Fruit fly (Drosophila melanogaster) whole organism, embryonic: ENCODE results near the gene CG32544.
A peak's percentile ranks its signal among the peaks of the same experiment; 100 is the strongest.

ENCODE experiments used
- B-H2 ChIP-seq: fragments of 200-800 bp; sonication (Bioruptor generic); optimal IDR thresholded peaks from 2 replicates; lab custom pipeline; 2018; ENCODE audit warnings: missing biosample characterization, mild to moderate bottlenecking, missing genetic modification characterization
- CG11560 ChIP-seq: fragments of 200-800 bp; sonication (Bioruptor generic); IDR thresholded peaks from 3 replicates; pipeline ENCODE4 v1.3.6; 2022; ENCODE audit warnings: missing biosample characterization, missing genetic modification characterization
- CG17186 ChIP-seq: fragments of 200-800 bp; sonication (Bioruptor generic); optimal IDR thresholded peaks from 3 replicates; lab custom pipeline; 2017; ENCODE audit warnings: missing biosample characterization, missing genetic modification reagents, missing genetic modification characterization
- CG17612 ChIP-seq: fragments of 200-800 bp; sonication (Bioruptor generic); IDR thresholded peaks from 2 replicates; pipeline ENCODE4 v1.3.6; 2022; ENCODE audit warnings: missing biosample characterization, missing genetic modification characterization
- CG17829 ChIP-seq: fragments of 200-800 bp; optimal IDR thresholded peaks from 2 replicates; lab custom pipeline; 2019; ENCODE audit warnings: missing biosample characterization, mild to moderate bottlenecking, missing genetic modification characterization, moderate library complexity
- CG17912 ChIP-seq: fragments of 200-800 bp; sonication (Bioruptor generic); optimal IDR thresholded peaks from 2 replicates; lab custom pipeline; 2018; ENCODE audit warnings: missing biosample characterization, mild to moderate bottlenecking, missing genetic modification characterization
- CG18011 ChIP-seq: fragments of 200-800 bp; sonication (Bioruptor generic); optimal IDR thresholded peaks from 2 replicates; lab custom pipeline; 2017; ENCODE audit warnings: missing biosample characterization, missing genetic modification characterization, mild to moderate bottlenecking, moderate library complexity, missing genotype
- CG18476 ChIP-seq: fragments of 200-800 bp; sonication (Bioruptor generic); optimal IDR thresholded peaks from 2 replicates; lab custom pipeline; 2016; ENCODE audit warnings: missing biosample characterization, mild to moderate bottlenecking, missing genetic modification characterization
- CG2129 ChIP-seq: fragments of 200-800 bp; sonication (Bioruptor generic); IDR thresholded peaks from 2 replicates; pipeline ENCODE4 v1.3.6; 2022; ENCODE audit warnings: missing biosample characterization, missing genetic modification characterization; ENCODE audit not compliant: partially characterized antibody
- CG30020 ChIP-seq: fragments of 200-800 bp; optimal IDR thresholded peaks from 2 replicates; lab custom pipeline; 2019; ENCODE audit warnings: missing biosample characterization, mild to moderate bottlenecking, missing genetic modification characterization, moderate library complexity
- CG31441 ChIP-seq: fragments of 200-800 bp; sonication (Bioruptor generic); IDR thresholded peaks from 2 replicates; pipeline ENCODE4 v1.3.6; 2022; ENCODE audit warnings: missing biosample characterization, missing genetic modification characterization
- CG32772 ChIP-seq: fragments of 200-800 bp; sonication (Bioruptor generic); IDR thresholded peaks from 2 replicates; pipeline ENCODE4 v1.3.6; 2022; ENCODE audit warnings: missing biosample characterization, missing genetic modification characterization
- CG4617 ChIP-seq: fragments of 200-800 bp; sonication (Bioruptor generic); optimal IDR thresholded peaks from 3 replicates; lab custom pipeline; 2016; ENCODE audit warnings: missing biosample characterization, missing genetic modification characterization, borderline replicate concordance
- CG6854 ChIP-seq: fragments of 200-800 bp; sonication (Bioruptor generic); optimal IDR thresholded peaks from 3 replicates; lab custom pipeline; 2017; ENCODE audit warnings: missing biosample characterization, mild to moderate bottlenecking, missing genetic modification characterization
- CG8478 ChIP-seq: fragments of >200 bp; optimal IDR thresholded peaks from 2 replicates; lab custom pipeline; 2018
- CG8924 ChIP-seq: fragments of 200-800 bp; optimal IDR thresholded peaks from 3 replicates; lab custom pipeline; 2019; ENCODE audit warnings: missing biosample characterization, mild to moderate bottlenecking, missing genetic modification characterization, moderate library complexity
- CoRest ChIP-seq: fragments of 200-800 bp; sonication (Bioruptor generic); optimal IDR thresholded peaks from 3 replicates; lab custom pipeline; 2018; ENCODE audit warnings: missing biosample characterization, mild to moderate bottlenecking, missing genetic modification characterization, moderate library complexity
- Drgx ChIP-seq: fragments of 200-800 bp; sonication (Bioruptor generic); IDR thresholded peaks from 2 replicates; pipeline ENCODE4 v1.3.6; 2022; ENCODE audit warnings: missing biosample characterization, missing genetic modification characterization
- Fer3 ChIP-seq: fragments of 200-800 bp; sonication (Bioruptor generic); optimal IDR thresholded peaks from 2 replicates; lab custom pipeline; 2018; ENCODE audit warnings: missing biosample characterization, mild to moderate bottlenecking, missing genetic modification characterization, moderate library complexity
- HLH4C ChIP-seq: fragments of 200-800 bp; sonication (Bioruptor generic); IDR thresholded peaks from 3 replicates; pipeline ENCODE4 v1.3.6; 2022; ENCODE audit warnings: missing biosample characterization, missing genetic modification characterization; ENCODE audit not compliant: partially characterized antibody
- Lpt ChIP-seq: fragments of >200 bp; optimal IDR thresholded peaks from 2 replicates; lab custom pipeline; 2018; ENCODE audit warnings: missing biosample characterization, missing genetic modification characterization
- Mrtf ChIP-seq: fragments of 200-800 bp; sonication (Bioruptor generic); IDR thresholded peaks from 3 replicates; pipeline ENCODE4 v1.3.6; 2022; ENCODE audit warnings: missing biosample characterization, missing genetic modification characterization
- Myb ChIP-seq: fragments of 200-800 bp; sonication (Bioruptor generic); optimal IDR thresholded peaks from 2 replicates; lab custom pipeline; 2016; ENCODE audit warnings: missing biosample characterization, missing genetic modification characterization
- Nf-YC ChIP-seq: fragments of 200-800 bp; optimal IDR thresholded peaks from 3 replicates; lab custom pipeline; 2019; ENCODE audit warnings: missing biosample characterization, mild to moderate bottlenecking, missing genetic modification characterization, moderate library complexity
- Scr ChIP-seq: fragments of 200-800 bp; sonication (Bioruptor generic); IDR thresholded peaks from 2 replicates; pipeline ENCODE4 v1.3.6; 2022; ENCODE audit warnings: missing biosample characterization, missing genetic modification characterization; ENCODE audit not compliant: partially characterized antibody
- Sox100B ChIP-seq: fragments of 200-800 bp; sonication (Bioruptor generic); optimal IDR thresholded peaks from 3 replicates; lab custom pipeline; 2018; ENCODE audit warnings: missing biosample characterization, mild to moderate bottlenecking, missing genetic modification characterization
- Xbp1 ChIP-seq: fragments of 200-800 bp; sonication (Bioruptor generic); optimal IDR thresholded peaks from 3 replicates; lab custom pipeline; 2016; ENCODE audit warnings: missing biosample characterization, mild to moderate bottlenecking, missing genetic modification characterization
- amos ChIP-seq: fragments of 200-800 bp; sonication (Bioruptor generic); IDR thresholded peaks from 2 replicates; pipeline ENCODE4 v1.3.6; 2022; ENCODE audit warnings: missing biosample characterization, missing genetic modification characterization; ENCODE audit not compliant: partially characterized antibody
- ash1 ChIP-seq: fragments of 200-800 bp; sonication (Bioruptor generic); optimal IDR thresholded peaks from 2 replicates; lab custom pipeline; 2018; ENCODE audit warnings: missing biosample characterization, mild to moderate bottlenecking, missing genetic modification characterization
- bcd ChIP-seq: fragments of 200-800 bp; sonication (Bioruptor generic); optimal IDR thresholded peaks from 2 replicates; lab custom pipeline; 2017; ENCODE audit warnings: missing biosample characterization, mild to moderate bottlenecking, missing genetic modification characterization
- dm ChIP-seq: fragments of 200-800 bp; sonication (Bioruptor generic); optimal IDR thresholded peaks from 3 replicates; lab custom pipeline; 2016; ENCODE audit warnings: missing biosample characterization, missing genetic modification characterization
- ewg ChIP-seq: fragments of 200-800 bp; sonication (Bioruptor generic); optimal IDR thresholded peaks from 3 replicates; lab custom pipeline; 2017; ENCODE audit warnings: mild to moderate bottlenecking, missing biosample characterization, missing genetic modification reagents, missing genetic modification characterization
- hb ChIP-seq: fragments of 200-800 bp; sonication (Bioruptor generic); IDR thresholded peaks from 3 replicates; pipeline ENCODE4 v1.3.6; 2022; ENCODE audit warnings: missing biosample characterization, missing genetic modification characterization; ENCODE audit not compliant: partially characterized antibody
- hkb ChIP-seq, 2 experiments: fragments of 200-800 bp in 1 of 2; fragments of >200 bp in 1 of 2; sonication (Bioruptor generic) in 1 of 2; IDR thresholded peaks in 1 of 2; optimal IDR thresholded peaks in 1 of 2; 2 replicates each; pipeline versions ENCODE4 v1.3.6 to Lab custom; 2017 to 2022; ENCODE audit warnings: missing biosample characterization in 1 of 2, missing genetic modification characterization in 1 of 2
- kni ChIP-seq: fragments of 200-800 bp; sonication (Bioruptor generic); optimal IDR thresholded peaks from 3 replicates; lab custom pipeline; 2017; ENCODE audit warnings: mild to moderate bottlenecking, missing biosample characterization, missing genetic modification reagents, missing genetic modification characterization
- knrl ChIP-seq: fragments of 200-800 bp; sonication (Bioruptor generic); IDR thresholded peaks from 3 replicates; pipeline ENCODE4 v1.3.6; 2022; ENCODE audit warnings: missing biosample characterization, missing genetic modification characterization; ENCODE audit not compliant: partially characterized antibody
- lbe ChIP-seq: fragments of 200-800 bp; sonication (Bioruptor generic); optimal IDR thresholded peaks from 2 replicates; lab custom pipeline; 2016; ENCODE audit warnings: missing biosample characterization, mild to moderate bottlenecking, missing genetic modification characterization
- lola ChIP-seq, 3 experiments: fragments of >200 bp in 2 of 3; fragments of 200-800 bp in 1 of 3; sonication (Bioruptor generic) in 1 of 3; optimal IDR thresholded peaks; 2 replicates each; lab custom pipeline; 2017 to 2019; ENCODE audit warnings: missing biosample characterization in 3 of 3, missing genetic modification characterization in 3 of 3, mild to moderate bottlenecking in 1 of 3, moderate library complexity in 1 of 3
- mld ChIP-seq: fragments of 200-800 bp; sonication (Bioruptor generic); IDR thresholded peaks from 3 replicates; pipeline ENCODE4 v1.3.6; 2022; ENCODE audit warnings: missing biosample characterization, missing genetic modification characterization; ENCODE audit not compliant: partially characterized antibody
- odd ChIP-seq: fragments of 200-800 bp; sonication (Bioruptor generic); optimal IDR thresholded peaks from 2 replicates; lab custom pipeline; 2017; ENCODE audit warnings: missing biosample characterization, mild to moderate bottlenecking, missing genetic modification characterization
- scrt ChIP-seq: fragments of 200-800 bp; sonication (Bioruptor generic); optimal IDR thresholded peaks from 2 replicates; lab custom pipeline; 2018; ENCODE audit warnings: missing biosample characterization, mild to moderate bottlenecking, missing genetic modification characterization, moderate library complexity
- sens ChIP-seq: fragments of 200-800 bp; sonication (Bioruptor generic); peaks from one replicate; lab custom pipeline; 2016; ENCODE audit warnings: missing biosample characterization, missing genetic modification characterization
- ssp ChIP-seq: fragments of 200-800 bp; sonication (Bioruptor generic); IDR thresholded peaks from 2 replicates; pipeline ENCODE4 v1.3.6; 2022; ENCODE audit warnings: missing biosample characterization, missing genetic modification characterization
- unc-4 ChIP-seq: fragments of 200-800 bp; sonication (Bioruptor generic); IDR thresholded peaks from 2 replicates; pipeline ENCODE4 v1.3.6; 2022; ENCODE audit warnings: missing biosample characterization, missing genetic modification characterization; ENCODE audit not compliant: partially characterized antibody
- unpg ChIP-seq: fragments of 200-800 bp; sonication (Bioruptor generic); optimal IDR thresholded peaks from 3 replicates; lab custom pipeline; 2018; ENCODE audit warnings: missing biosample characterization, mild to moderate bottlenecking, missing genetic modification characterization, moderate library complexity
- vvl ChIP-seq: fragments of 200-800 bp; sonication (Bioruptor generic); IDR thresholded peaks from 2 replicates; pipeline ENCODE4 v1.3.6; 2022; ENCODE audit warnings: missing biosample characterization, missing genetic modification characterization

Gene CG32544

DNA sequence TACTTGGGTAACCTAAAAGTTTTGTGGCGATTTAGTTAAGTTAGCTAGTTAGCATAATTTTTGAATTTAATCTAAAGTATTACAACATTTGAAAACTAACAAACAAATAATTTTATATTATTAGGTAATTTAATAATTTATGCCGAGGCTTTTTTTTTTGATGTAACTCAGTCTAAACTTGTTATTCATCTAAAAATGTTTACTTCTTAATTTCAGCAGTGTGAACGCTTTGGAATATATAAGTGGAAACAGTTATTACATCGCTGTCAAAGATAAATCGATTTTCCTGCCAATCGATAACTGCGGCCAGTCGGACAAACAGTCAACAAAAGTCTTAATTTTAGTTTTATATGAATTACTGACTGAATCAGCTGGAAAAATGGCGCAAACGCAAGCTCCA is 2.2 kb upstream of the CG32544 start, which contains the start of gene Usp39 (continued):
- TF ChIP-seq lbe: no peak

DNA sequence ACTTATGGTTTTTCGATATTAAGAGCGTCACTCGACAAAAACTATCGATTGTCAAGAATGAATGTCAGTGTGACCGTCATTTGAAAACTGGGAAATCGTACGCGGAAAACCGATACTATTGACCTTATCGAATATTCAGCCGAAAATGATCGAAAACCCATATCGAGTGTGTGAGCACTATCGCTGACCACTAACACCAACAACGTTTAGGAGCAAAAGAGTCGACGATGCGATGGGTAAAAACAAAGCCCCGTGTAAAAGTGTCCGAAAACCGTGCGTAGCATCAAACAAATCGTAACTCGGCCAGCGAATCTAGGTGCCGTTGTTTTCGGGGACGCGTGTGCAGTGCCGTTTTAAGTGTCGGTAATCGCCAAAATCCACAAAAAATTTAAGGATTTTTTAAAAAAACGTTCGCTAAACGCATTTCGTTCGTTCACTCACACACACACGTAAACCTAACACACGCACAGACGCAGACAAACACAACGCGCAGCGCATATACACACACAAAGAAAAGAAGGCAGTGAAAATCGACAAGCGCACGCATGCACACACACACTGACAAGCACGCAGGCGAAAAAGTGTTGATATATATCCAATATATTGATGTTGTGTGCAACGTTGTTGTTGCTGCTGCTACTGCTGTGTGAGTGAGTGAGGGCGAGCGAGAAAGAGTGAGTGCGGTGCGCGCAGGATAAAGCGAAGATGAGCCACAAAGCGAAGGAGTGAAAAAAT is 3.8 kb downstream of the CG32544 start, which contains the start of the genes CG7326 and Dora:
Gene CG7326, minus strand, starts transcription at position 29 of the 735 bp plus-strand sequence.
Gene Dora, plus strand, starts transcription at position 203 of the 735 bp plus-strand sequence.
- TF ChIP-seq lola (GFP tag; optimal IDR thresholded peaks at IDR 0.05; lab: Kevin White, UChicago) (peak in 1 of 3 experiments; percentile 59), ash1 (GFP tag; lab: Kevin White, UChicago) (no peak), Sox100B (GFP tag; lab: Kevin White, UChicago) (no peak), Fer3 (tag; lab: Kevin White, UChicago) (peak; percentile 3), bcd (no peak), unc-4 (GFP tag; lab: Robert Waterston, UW) (peak; percentile 92), Scr (GFP tag; lab: Robert Waterston, UW) (peak; percentile 87), scrt (GFP tag; lab: Kevin White, UChicago) (peak; percentile 25), CG18011 (GFP tag; lab: Kevin White, UChicago) (peak; percentile 12), amos (peak; percentile 93), kni (peak; percentile 30), unpg (peak; percentile 1), CG8478 (peak; percentile 92), knrl (GFP tag; lab: Robert Waterston, UW) (peak; percentile 86), B-H2 (GFP tag; lab: Kevin White, UChicago) (peak; percentile 32), Xbp1 (GFP tag; lab: Kevin White, UChicago) (no peak), CG2129 (GFP tag; lab: Robert Waterston, UW) (peak; percentile 68; the same call in 1 of the 2 replicates), CG17829 (tag; lab: Kevin White, UChicago) (peak; percentile 43), hb (peak; percentile 87), CG4617 (GFP tag; lab: Kevin White, UChicago) (peak; percentile 54), CG30020 (tag; lab: Kevin White, UChicago) (peak; percentile 49), CG8924 (tag; lab: Kevin White, UChicago) (peak; percentile 60), Lpt (GFP tag; lab: Kevin White, UChicago) (no peak), Nf-YC (no peak), CG17186 (peak; percentile 63), ewg (GFP tag; lab: Kevin White, UChicago) (peak; percentile 73), Myb (GFP tag; lab: Kevin White, UChicago) (peak; percentile 56), lbe (peak; percentile 25), CG6854 (GFP tag; lab: Kevin White, UChicago) (peak; percentile 21), dm (peak; percentile 7), Drgx (GFP tag; lab: Robert Waterston, UW) (no peak), CG11560 (tag; lab: Robert Waterston, UW) (peak; percentile 99), sens (peak; percentile 37), mld (peak; percentile 89), vvl (peak; percentile 26; the same call in 1 of the 2 replicates), CG31441 (GFP tag; lab: Robert Waterston, UW) (no peak), CG17912 (GFP tag; lab: Kevin White, UChicago) (peak; percentile 33), ssp (GFP tag; lab: Robert Waterston, UW) (peak; percentile 50), CoRest (tag; lab: Kevin White, UChicago) (no peak), CG18476 (GFP tag; lab: Kevin White, UChicago) (no peak), odd (no peak), CG17612 (GFP tag; lab: Robert Waterston, UW) (no peak), HLH4C (GFP tag; lab: Robert Waterston, UW) (peak; percentile 94), CG32772 (GFP tag; lab: Robert Waterston, UW) (no peak), hkb (optimal IDR thresholded peaks at IDR 0.05; lab: Kevin White, UChicago) (no peak), hkb (GFP tag; IDR thresholded peaks at IDR 0.05; lab: Robert Waterston, UW) (no peak), Mrtf (no peak)
